Fruit fly (Drosophila melanogaster): ENCODE measurements around the gene Tspo.

dm6 chr2L:594048-594447, 34.6 kb downstream of the Tspo start:
- no peak for TF ChIP-seq Ets21C (GFP tag; optimal IDR thresholded peaks at IDR 0.05)
- no peak for TF ChIP-seq Gug (GFP tag; IDR thresholded peaks at IDR 0.05)
- no peak for TF ChIP-seq Hr39 (GFP tag; optimal IDR thresholded peaks at IDR 0.05)
- TF ChIP-seq CG16779 (tag; optimal IDR thresholded peaks at IDR 0.05), result no peak
- TF ChIP-seq ss (GFP tag; optimal IDR thresholded peaks at IDR 0.05), result no peak
- no peak for TF ChIP-seq svp (GFP tag)
- TF ChIP-seq Blimp-1 (GFP tag; optimal IDR thresholded peaks at IDR 0.05), result no peak
- TF ChIP-seq cyc (GFP tag; optimal IDR thresholded peaks at IDR 0.05), result no peak
- TF ChIP-seq salr (GFP tag; optimal IDR thresholded peaks at IDR 0.05), result no peak
- TF ChIP-seq esn (GFP tag; optimal IDR thresholded peaks at IDR 0.05), result no peak
